Worm (Caenorhabditis elegans): ENCODE results near the gene osm-12.

DNA sequence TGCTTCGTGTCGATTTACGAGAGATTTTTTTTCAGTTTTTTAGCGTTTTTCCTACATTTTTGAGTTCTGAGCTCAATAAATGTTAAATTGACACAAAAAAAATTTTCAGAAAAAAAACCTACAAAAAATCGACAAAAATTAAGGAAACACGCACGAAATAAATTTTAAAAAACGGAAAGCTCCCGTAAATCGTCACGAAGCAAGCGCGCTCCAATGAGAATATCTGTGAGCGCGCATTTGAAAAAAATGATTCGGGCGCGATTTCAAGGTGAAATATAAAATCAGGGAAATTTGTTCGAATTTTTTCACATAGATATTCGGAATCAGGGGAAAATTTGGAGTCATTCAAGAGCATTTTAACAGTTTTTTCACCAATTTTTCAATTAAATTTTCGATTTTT is 20.9 kb upstream of the osm-12 start:
- TF ChIP-seq lin-39 (tag; optimal IDR thresholded peaks at IDR 0.05) (no peak), duxl-1 (tag; optimal IDR thresholded peaks at IDR 0.05; ENCODE audit: poor library complexity) (no peak), dpl-1 (GFP tag; optimal IDR thresholded peaks at IDR 0.05) (no peak), aly-2 (tag; optimal IDR thresholded peaks at IDR 0.05) (no peak), nhr-6 (tag; optimal IDR thresholded peaks at IDR 0.05) (no peak), snpc-4 (tag; optimal IDR thresholded peaks at IDR 0.05) (no peak), T20F7.1 (GFP tag; optimal IDR thresholded peaks at IDR 0.05) (no peak), nhr-25 (tag; optimal IDR thresholded peaks at IDR 0.05; ENCODE audit: borderline replicate concordance, insufficient read depth) (no peak), php-3 (GFP tag; IDR thresholded peaks at IDR 0.05) (no peak), pqm-1 (tag; optimal IDR thresholded peaks at IDR 0.05) (no peak), F49E8.2 (tag; optimal IDR thresholded peaks at IDR 0.05; ENCODE audit: borderline replicate concordance) (no peak), pha-4 (GFP tag; IDR thresholded peaks at IDR 0.05) (no peak), pha-4 (tag; optimal IDR thresholded peaks at IDR 0.05) (no peak), nhr-11 (tag; optimal IDR thresholded peaks at IDR 0.05) (no peak)
